Fruit fly (Drosophila melanogaster) whole organism, wandering third instar larva: ENCODE results near the gene CG14309.

ENCODE experiments used
- Abd-B ChIP-seq: fragments of >200 bp; optimal IDR thresholded peaks from 2 replicates; lab custom pipeline; 2017; ENCODE audit warnings: missing biosample characterization, missing genetic modification characterization
- CG32264 ChIP-seq: fragments of 200-800 bp; sonication (Bioruptor generic); optimal IDR thresholded peaks from 2 replicates; lab custom pipeline; 2016; ENCODE audit warnings: missing biosample characterization, missing genetic modification characterization
- CG9705 ChIP-seq: fragments of 200-800 bp; sonication (Bioruptor generic); optimal IDR thresholded peaks from 2 replicates; lab custom pipeline; 2018; ENCODE audit warnings: missing biosample characterization, mild to moderate bottlenecking, missing genetic modification characterization
- CrebA ChIP-seq: fragments of 200-800 bp; sonication (Bioruptor generic); optimal IDR thresholded peaks from 2 replicates; lab custom pipeline; 2016; ENCODE audit warnings: missing biosample characterization, mild to moderate bottlenecking, missing genetic modification characterization, borderline replicate concordance
- Dfd ChIP-seq: fragments of >200 bp; optimal IDR thresholded peaks from 2 replicates; lab custom pipeline; 2017; ENCODE audit warnings: missing biosample characterization, missing genetic modification characterization
- Dif ChIP-seq: fragments of 200-275, 200-300 bp; sonication (Bioruptor generic); optimal IDR thresholded peaks from 2 replicates; lab custom pipeline; 2018; ENCODE audit warnings: missing biosample characterization, missing genetic modification characterization; ENCODE audit not compliant: partially characterized antibody
- GATAd ChIP-seq: sonication (Bioruptor generic); optimal IDR thresholded peaks from 2 replicates; lab custom pipeline; 2016; ENCODE audit warnings: missing biosample characterization, missing genetic modification characterization
- HLH106 ChIP-seq: fragments of 200-800 bp; optimal IDR thresholded peaks from 3 replicates; lab custom pipeline; 2019; ENCODE audit warnings: missing biosample characterization, mild to moderate bottlenecking, missing genetic modification characterization, moderate library complexity
- Hnf4 ChIP-seq: fragments of 200-800 bp; sonication (Bioruptor generic); optimal IDR thresholded peaks from 2 replicates; lab custom pipeline; 2016; ENCODE audit warnings: missing biosample characterization, mild to moderate bottlenecking, missing genetic modification characterization
- Hr78 ChIP-seq: fragments of >200 bp; optimal IDR thresholded peaks from 2 replicates; lab custom pipeline; 2017; ENCODE audit warnings: missing biosample characterization, missing genetic modification characterization
- Hr83 ChIP-seq: fragments of 200-300 bp; sonication (Bioruptor generic); optimal IDR thresholded peaks from 2 replicates; lab custom pipeline; 2016; ENCODE audit warnings: missing biosample characterization, mild to moderate bottlenecking, missing genetic modification characterization, moderate library complexity; ENCODE audit not compliant: poor library complexity, severe bottlenecking
- Jra ChIP-seq: sonication (Bioruptor generic); optimal IDR thresholded peaks from 2 replicates; lab custom pipeline; 2016; ENCODE audit warnings: missing biosample characterization, missing genetic modification characterization
- Mio ChIP-seq: sonication (Bioruptor generic); optimal IDR thresholded peaks from 2 replicates; lab custom pipeline; 2016; ENCODE audit warnings: missing biosample characterization, missing genetic modification characterization
- Myc ChIP-seq: fragments of >200 bp; optimal IDR thresholded peaks from 2 replicates; lab custom pipeline; 2017
- N ChIP-seq: fragments of >200 bp; optimal IDR thresholded peaks from 2 replicates; lab custom pipeline; 2018; ENCODE audit warnings: missing biosample characterization, missing external identifiers, missing genetic modification characterization
- OdsH ChIP-seq: fragments of 200-800 bp; sonication (Bioruptor generic); optimal IDR thresholded peaks from 2 replicates; lab custom pipeline; 2016; ENCODE audit warnings: missing biosample characterization, mild to moderate bottlenecking, missing genetic modification characterization
- Rel ChIP-seq, 2 experiments: fragments of 200-800 bp; sonication (Bioruptor generic) in 1 of 2; optimal IDR thresholded peaks; 2 replicates in 1 of 2; 3 replicates in 1 of 2; lab custom pipeline; 2016 to 2019; ENCODE audit warnings: mild to moderate bottlenecking in 2 of 2, missing biosample characterization in 2 of 2, missing genetic modification characterization in 2 of 2, moderate library complexity in 1 of 2
- Sp1 ChIP-seq: fragments of 200-800 bp; sonication (Bioruptor generic); optimal IDR thresholded peaks from 3 replicates; lab custom pipeline; 2019; ENCODE audit warnings: missing biosample characterization, mild to moderate bottlenecking, missing genetic modification characterization, moderate library complexity
- Vsx2 ChIP-seq: fragments of 200-300, 225-300 bp; sonication (Bioruptor generic); optimal IDR thresholded peaks from 2 replicates; lab custom pipeline; 2018; ENCODE audit warnings: missing biosample characterization, missing genetic modification characterization; ENCODE audit not compliant: partially characterized antibody
- br ChIP-seq: fragments of 200-800 bp; sonication (Bioruptor generic); optimal IDR thresholded peaks from 2 replicates; lab custom pipeline; 2016; ENCODE audit warnings: missing biosample characterization, missing genetic modification characterization
- brk ChIP-seq: fragments of 200-800 bp; sonication (Bioruptor generic); optimal IDR thresholded peaks from 2 replicates; lab custom pipeline; 2016; ENCODE audit warnings: missing biosample characterization, mild to moderate bottlenecking, missing genetic modification characterization
- dl ChIP-seq, 2 experiments: fragments of 175-275, 200-275 bp in 1 of 2; fragments of 200-275 bp in 1 of 2; sonication (Bioruptor generic); optimal IDR thresholded peaks; lab custom pipeline; 2018; ENCODE audit warnings: mild to moderate bottlenecking in 2 of 2, missing biosample characterization in 2 of 2, missing genetic modification characterization in 2 of 2, moderate library complexity in 2 of 2; ENCODE audit not compliant: partially characterized antibody in 2 of 2, insufficient read depth in 1 of 2
- dmrt93B ChIP-seq: fragments of 200-800 bp; sonication (Bioruptor generic); optimal IDR thresholded peaks from 2 replicates; lab custom pipeline; 2018; ENCODE audit warnings: missing biosample characterization, mild to moderate bottlenecking, missing genetic modification characterization
- dsf ChIP-seq: sonication (Bioruptor generic); optimal IDR thresholded peaks from 2 replicates; lab custom pipeline; 2016; ENCODE audit warnings: missing biosample characterization, missing genetic modification characterization, borderline replicate concordance
- ey ChIP-seq: fragments of 200-800 bp; sonication (Bioruptor generic); optimal IDR thresholded peaks from 2 replicates; lab custom pipeline; 2016; ENCODE audit warnings: missing biosample characterization, missing genetic modification characterization
- foxo ChIP-seq, 2 experiments: fragments of 200-800 bp; sonication (Bioruptor generic); optimal IDR thresholded peaks; 2 replicates in 1 of 2; 3 replicates in 1 of 2; lab custom pipeline; 2016 to 2017; ENCODE audit warnings: missing biosample characterization in 2 of 2, missing genetic modification characterization in 2 of 2
- fru ChIP-seq: fragments of 200-800 bp; sonication (Bioruptor generic); optimal IDR thresholded peaks from 3 replicates; lab custom pipeline; 2016; ENCODE audit warnings: missing biosample characterization, mild to moderate bottlenecking, missing genetic modification characterization
- h ChIP-seq: fragments of 200-800 bp; sonication (Bioruptor generic); optimal IDR thresholded peaks from 3 replicates; lab custom pipeline; 2016; ENCODE audit warnings: missing biosample characterization, mild to moderate bottlenecking, missing genetic modification characterization
- jim ChIP-seq: fragments of 175-275, 200-325 bp; sonication (Bioruptor generic); optimal IDR thresholded peaks from 2 replicates; lab custom pipeline; 2016; ENCODE audit warnings: missing biosample characterization, mild to moderate bottlenecking, missing genetic modification characterization
- lola ChIP-seq: fragments of >200 bp; optimal IDR thresholded peaks from 2 replicates; lab custom pipeline; 2017; ENCODE audit warnings: missing biosample characterization, missing genetic modification characterization
- pan ChIP-seq: fragments of >200 bp; optimal IDR thresholded peaks from 2 replicates; lab custom pipeline; 2017
- psq ChIP-seq: fragments of 200-800 bp; sonication (Bioruptor generic); optimal IDR thresholded peaks from 3 replicates; lab custom pipeline; 2017; ENCODE audit warnings: missing biosample characterization, mild to moderate bottlenecking, missing genetic modification characterization, moderate library complexity
- rgr ChIP-seq: fragments of 200-800 bp; sonication (Bioruptor generic); optimal IDR thresholded peaks from 3 replicates; lab custom pipeline; 2016; ENCODE audit warnings: missing biosample characterization, mild to moderate bottlenecking, missing genetic modification characterization
- sage ChIP-seq: fragments of 200-800 bp; sonication (Bioruptor generic); optimal IDR thresholded peaks from 2 replicates; lab custom pipeline; 2016; ENCODE audit warnings: missing biosample characterization, mild to moderate bottlenecking, missing genetic modification characterization
- sv ChIP-seq: fragments of 200-800 bp; sonication (Bioruptor generic); optimal IDR thresholded peaks from 3 replicates; lab custom pipeline; 2016; ENCODE audit warnings: missing biosample characterization, missing genetic modification characterization
- tai ChIP-seq: sonication (Bioruptor generic); optimal IDR thresholded peaks from 2 replicates; lab custom pipeline; 2016; ENCODE audit warnings: missing biosample characterization, missing genetic modification characterization
- usp ChIP-seq: fragments of >200 bp; optimal IDR thresholded peaks from 2 replicates; lab custom pipeline; 2017; ENCODE audit warnings: missing biosample characterization, missing genetic modification characterization
- woc ChIP-seq: sonication (Bioruptor generic); optimal IDR thresholded peaks from 2 replicates; lab custom pipeline; 2016; ENCODE audit warnings: missing biosample characterization, mild to moderate bottlenecking, missing genetic modification characterization

The CG14309 gene

dm6 chr3R:18397834-18398378 is 13.0 kb upstream of the CG14309 start:
- no peak for TF ChIP-seq brk (GFP tag; lab: Kevin White, UChicago)
- peak; percentile 72 for TF ChIP-seq Vsx2 (GFP tag; lab: Kevin White, UChicago)

DNA sequence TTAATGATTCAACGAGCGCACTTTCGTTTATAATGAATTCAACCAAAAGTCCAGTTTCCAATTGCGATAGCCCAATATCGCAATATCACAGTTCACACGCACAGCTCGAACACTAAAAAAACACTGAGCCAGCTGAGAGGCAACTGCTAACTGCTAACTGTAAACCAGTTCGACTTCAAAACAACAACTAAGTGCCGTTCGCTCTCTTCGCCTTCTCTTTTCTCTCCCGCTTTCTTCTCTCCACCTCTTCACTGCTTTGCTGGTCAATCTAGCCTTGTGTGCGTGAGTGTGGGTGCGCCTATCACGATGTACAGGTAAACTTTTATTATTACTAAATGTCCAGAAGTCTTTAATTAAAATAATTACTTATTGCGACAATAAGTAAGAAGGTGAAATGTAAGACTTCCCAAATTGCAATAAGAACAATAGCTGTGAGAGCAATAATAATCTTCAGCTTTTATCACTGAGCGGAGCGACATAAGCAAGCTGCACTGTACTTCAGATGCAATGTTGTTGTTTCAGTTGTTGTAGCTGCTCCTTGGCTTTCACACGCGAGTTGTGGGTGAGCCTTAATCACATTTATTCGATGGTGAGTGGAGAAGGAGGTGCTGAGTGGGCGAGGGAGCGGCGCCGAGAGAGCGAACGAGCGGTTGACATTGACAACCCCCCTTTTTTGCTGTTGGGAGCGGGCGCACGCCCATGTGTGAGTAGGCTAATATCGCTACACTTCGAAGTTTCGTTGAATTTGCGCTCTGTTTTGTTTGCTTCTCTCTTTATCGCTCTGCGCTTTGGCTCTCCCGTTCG is 12.1 kb upstream of the CG14309 start, which contains the start of gene Vti1b:
Vti1b (plus strand) TSS at position 195 of the 804 bp plus-strand sequence.
- no peak for TF ChIP-seq lola (GFP tag; lab: Kevin White, UChicago)
- peak; percentile 92 for TF ChIP-seq dmrt93B (GFP tag; lab: Kevin White, UChicago)
- TF ChIP-seq Hnf4 (GFP tag; lab: Kevin White, UChicago) = peak; percentile 97
- peak; percentile 98 for TF ChIP-seq rgr (GFP tag; lab: Kevin White, UChicago)
- TF ChIP-seq dl (GFP tag; optimal IDR thresholded peaks at IDR 0.05; lab: Kevin White, UChicago; ENCODE audit: insufficient read depth in 1 of 2, partially characterized antibody in 2 of 2) = peak; percentile 83 to 91
- peak; percentile 70 for TF ChIP-seq CG9705 (GFP tag; lab: Kevin White, UChicago)
- TF ChIP-seq Mio = peak; percentile 86
- no peak for TF ChIP-seq Abd-B (GFP tag; lab: Kevin White, UChicago)
- TF ChIP-seq woc (GFP tag; lab: Kevin White, UChicago) = peak; percentile 97
- TF ChIP-seq ey (GFP tag; lab: Kevin White, UChicago) = peak; percentile 98
- TF ChIP-seq CG32264 (GFP tag; lab: Kevin White, UChicago) = peak; percentile 74
- no peak for TF ChIP-seq CrebA
- TF ChIP-seq Myc (lab: Kevin White, UChicago) = no peak
- peak; percentile 97 for TF ChIP-seq br (GFP tag; lab: Kevin White, UChicago)
- peak; percentile 98 for TF ChIP-seq OdsH (GFP tag; lab: Kevin White, UChicago)
- peak; percentile 93 for TF ChIP-seq sv
- peak; percentile 84 to 97 for TF ChIP-seq foxo (GFP tag; optimal IDR thresholded peaks at IDR 0.05; lab: Kevin White, UChicago)
- peak; percentile 98 for TF ChIP-seq fru (GFP tag; lab: Kevin White, UChicago)
- peak; percentile 92 for TF ChIP-seq brk (GFP tag; lab: Kevin White, UChicago)
- peak; percentile 94 for TF ChIP-seq HLH106 (tag; lab: Kevin White, UChicago)
- peak; percentile 91 for TF ChIP-seq Dif (GFP tag; lab: Kevin White, UChicago)
- peak; percentile 81 for TF ChIP-seq Hr83 (GFP tag; lab: Kevin White, UChicago)
- peak; percentile 87 for TF ChIP-seq Jra (GFP tag; lab: Kevin White, UChicago)
- TF ChIP-seq tai (GFP tag; lab: Kevin White, UChicago) = no peak
- no peak for TF ChIP-seq pan (lab: Kevin White, UChicago)
- TF ChIP-seq Vsx2 (GFP tag; lab: Kevin White, UChicago) = peak; percentile 96
- TF ChIP-seq psq (GFP tag; lab: Kevin White, UChicago) = peak; percentile 96
- peak; percentile 59 for TF ChIP-seq GATAd
- no peak for TF ChIP-seq usp (GFP tag; lab: Kevin White, UChicago)
- peak; percentile 98 for TF ChIP-seq h (GFP tag; lab: Kevin White, UChicago)
- TF ChIP-seq Dfd (GFP tag; lab: Kevin White, UChicago) = no peak
- TF ChIP-seq Rel (GFP tag; optimal IDR thresholded peaks at IDR 0.05; lab: Kevin White, UChicago) = peak; percentile 55
- peak; percentile 72 for TF ChIP-seq Rel (tag; optimal IDR thresholded peaks at IDR 0.05; lab: Kevin White, UChicago)
- peak; percentile 94 for TF ChIP-seq Sp1 (GFP tag; lab: Kevin White, UChicago)
- TF ChIP-seq Hr78 (GFP tag; lab: Kevin White, UChicago) = no peak
- TF ChIP-seq N (GFP tag; lab: Kevin White, UChicago) = no peak
- peak; percentile 87 for TF ChIP-seq sage (GFP tag; lab: Kevin White, UChicago)
- TF ChIP-seq jim (GFP tag; lab: Kevin White, UChicago) = peak; percentile 39
- peak; percentile 64 for TF ChIP-seq dsf (GFP tag; lab: Kevin White, UChicago)
